Worm (Caenorhabditis elegans) whole organism, L2 larva: ENCODE data around the gene T28A11.2.

Experiments
- C34F6.9 ChIP-seq: fragments of 150-350 bp; optimal IDR thresholded peaks from 2 replicates; lab custom pipeline; 2014; ENCODE audit warnings: missing biosample characterization, missing genetic modification characterization
- F13H6.1 ChIP-seq: sonication (generic microtip); optimal IDR thresholded peaks from 2 replicates; lab custom pipeline; 2016; ENCODE audit warnings: missing genetic modification characterization, missing compliant biosample characterization
- R02D3.7 ChIP-seq: fragments of 150-350 bp; optimal IDR thresholded peaks from 2 replicates; lab custom pipeline; 2014; ENCODE audit warnings: missing biosample characterization, missing genetic modification characterization
- Y55F3AM.14 ChIP-seq: fragments of 200-800 bp; sonication (Bioruptor generic); optimal IDR thresholded peaks from 2 replicates; lab custom pipeline; 2018; ENCODE audit warnings: mild to moderate bottlenecking, missing genetic modification characterization, missing compliant biosample characterization
- ZK546.5 ChIP-seq: sonication (generic microtip); optimal IDR thresholded peaks from 2 replicates; lab custom pipeline; 2017; ENCODE audit warnings: missing biosample characterization, missing genetic modification characterization
- alr-1 ChIP-seq: fragments of 150-350 bp; optimal IDR thresholded peaks from 2 replicates; lab custom pipeline; 2014; ENCODE audit warnings: missing biosample characterization, missing genetic modification characterization
- aly-2 ChIP-seq: fragments of 150-350 bp; optimal IDR thresholded peaks from 2 replicates; lab custom pipeline; 2014; ENCODE audit warnings: missing biosample characterization, missing genetic modification characterization
- ceh-16 ChIP-seq: fragments of 150-350 bp; optimal IDR thresholded peaks from 2 replicates; lab custom pipeline; 2014; ENCODE audit warnings: missing biosample characterization, missing genetic modification characterization
- ceh-82 ChIP-seq: fragments of 150-350 bp; optimal IDR thresholded peaks from 2 replicates; lab custom pipeline; 2014; ENCODE audit warnings: missing biosample characterization, missing genetic modification characterization
- crh-2 ChIP-seq: sonication (generic microtip); optimal IDR thresholded peaks from 2 replicates; lab custom pipeline; 2017; ENCODE audit warnings: missing biosample characterization, missing genetic modification characterization
- dmd-4 ChIP-seq: sonication (generic microtip); optimal IDR thresholded peaks from 2 replicates; lab custom pipeline; 2017; ENCODE audit warnings: missing biosample characterization, missing genetic modification characterization
- egl-27 ChIP-seq: sonication (generic microtip); optimal IDR thresholded peaks from 3 replicates; lab custom pipeline; 2017; ENCODE audit warnings: missing biosample characterization, missing genetic modification reagents, missing genetic modification characterization
- elt-1 ChIP-seq: fragments of 150-350 bp; optimal IDR thresholded peaks from 2 replicates; lab custom pipeline; 2014; ENCODE audit warnings: missing biosample characterization, missing genetic modification characterization
- elt-3 ChIP-seq: sonication (generic microtip); optimal IDR thresholded peaks from 2 replicates; lab custom pipeline; 2017; ENCODE audit warnings: missing biosample characterization, missing genetic modification characterization
- fos-1 ChIP-seq: fragments of 150-350 bp; optimal IDR thresholded peaks from 2 replicates; lab custom pipeline; 2014; ENCODE audit warnings: missing biosample characterization, missing genetic modification characterization
- gmeb-1 ChIP-seq: fragments of 150-350 bp; optimal IDR thresholded peaks from 2 replicates; lab custom pipeline; 2014; ENCODE audit warnings: missing biosample characterization, missing genetic modification characterization
- lin-13 ChIP-seq: fragments of 150-350 bp; optimal IDR thresholded peaks from 2 replicates; lab custom pipeline; 2014; ENCODE audit warnings: missing biosample characterization, missing genetic modification reagents, missing genetic modification characterization
- lin-39 ChIP-seq: fragments of 150-350 bp; optimal IDR thresholded peaks from 2 replicates; lab custom pipeline; 2014; ENCODE audit warnings: missing biosample characterization, missing genetic modification reagents, missing genetic modification characterization
- lsy-2 ChIP-seq, 2 experiments: fragments of 150-350 bp in 1 of 2; sonication (generic microtip) in 1 of 2; optimal IDR thresholded peaks; 2 replicates each; lab custom pipeline; 2014 to 2017; ENCODE audit warnings: missing biosample characterization in 2 of 2, missing genetic modification characterization in 2 of 2
- mab-5 ChIP-seq: fragments of 150-350 bp; optimal IDR thresholded peaks from 2 replicates; lab custom pipeline; 2014; ENCODE audit warnings: missing biosample characterization, missing genetic modification characterization
- mbf-1 ChIP-seq: sonication (generic microtip); optimal IDR thresholded peaks from 2 replicates; lab custom pipeline; 2017; ENCODE audit warnings: missing biosample characterization, missing genetic modification characterization
- mdl-1 ChIP-seq, 2 experiments: fragments of 150-350 bp in 1 of 2; sonication (generic microtip) in 1 of 2; optimal IDR thresholded peaks; 2 replicates each; lab custom pipeline; 2017; ENCODE audit warnings: missing biosample characterization in 2 of 2, missing genetic modification characterization in 2 of 2
- nhr-11 ChIP-seq: fragments of 150-350 bp; optimal IDR thresholded peaks from 2 replicates; lab custom pipeline; 2014; ENCODE audit warnings: missing biosample characterization, missing genetic modification characterization
- nhr-12 ChIP-seq: fragments of 150-350 bp; optimal IDR thresholded peaks from 2 replicates; lab custom pipeline; 2014; ENCODE audit warnings: missing biosample characterization, missing genetic modification characterization
- nhr-129 ChIP-seq: fragments of 150-350 bp; optimal IDR thresholded peaks from 2 replicates; lab custom pipeline; 2014; ENCODE audit warnings: missing biosample characterization, missing genetic modification characterization
- nhr-21 ChIP-seq: fragments of 150-350 bp; optimal IDR thresholded peaks from 2 replicates; lab custom pipeline; 2014; ENCODE audit warnings: missing biosample characterization, missing genetic modification characterization
- nhr-23 ChIP-seq: fragments of 150-350 bp; optimal IDR thresholded peaks from 2 replicates; lab custom pipeline; 2014; ENCODE audit warnings: missing biosample characterization, missing genetic modification reagents, missing genetic modification characterization
- nhr-237 ChIP-seq: fragments of 150-350 bp; optimal IDR thresholded peaks from 2 replicates; lab custom pipeline; 2014; ENCODE audit warnings: missing biosample characterization, missing genetic modification characterization
- nhr-6 ChIP-seq: fragments of 150-350 bp; optimal IDR thresholded peaks from 2 replicates; lab custom pipeline; 2014; ENCODE audit warnings: missing biosample characterization, missing genetic modification characterization
- nhr-77 ChIP-seq: fragments of 150-350 bp; optimal IDR thresholded peaks from 2 replicates; lab custom pipeline; 2014; ENCODE audit warnings: missing biosample characterization, missing genetic modification characterization
- sem-4 ChIP-seq: fragments of 150-350 bp; optimal IDR thresholded peaks from 2 replicates; lab custom pipeline; 2014; ENCODE audit warnings: missing biosample characterization, missing genetic modification reagents, missing genetic modification characterization
- skn-1 ChIP-seq: sonication (generic microtip); optimal IDR thresholded peaks from 2 replicates; lab custom pipeline; 2017; ENCODE audit warnings: missing biosample characterization, missing genetic modification characterization
- sma-3 ChIP-seq: sonication (generic microtip); optimal IDR thresholded peaks from 2 replicates; lab custom pipeline; 2016; ENCODE audit warnings: missing genetic modification reagents, missing genetic modification characterization, missing compliant biosample characterization
- sma-9 ChIP-seq, 2 experiments: fragments of 150-350 bp in 1 of 2; sonication (generic microtip) in 1 of 2; optimal IDR thresholded peaks; 2 replicates each; lab custom pipeline; 2014 to 2016; ENCODE audit warnings: missing genetic modification characterization in 2 of 2, mild to moderate bottlenecking in 1 of 2, missing biosample characterization in 1 of 2, missing compliant biosample characterization in 1 of 2, missing genetic modification reagents in 1 of 2, moderate library complexity in 1 of 2
- snpc-4 ChIP-seq: fragments of 150-350 bp; optimal IDR thresholded peaks from 2 replicates; lab custom pipeline; 2014; ENCODE audit warnings: missing biosample characterization, missing genetic modification characterization
- unc-39 ChIP-seq: fragments of 150-350 bp; optimal IDR thresholded peaks from 2 replicates; lab custom pipeline; 2014; ENCODE audit warnings: missing biosample characterization, missing genetic modification characterization
- unc-55 ChIP-seq: fragments of 150-350 bp; sonication (generic microtip); optimal IDR thresholded peaks from 3 replicates; lab custom pipeline; 2014; ENCODE audit warnings: missing biosample characterization, missing genetic modification reagents, missing genetic modification characterization
- unc-62 ChIP-seq: fragments of 150-350 bp; optimal IDR thresholded peaks from 2 replicates; lab custom pipeline; 2014; ENCODE audit warnings: missing biosample characterization, missing genetic modification reagents, missing genetic modification characterization
- zag-1 ChIP-seq: fragments of 150-350 bp; optimal IDR thresholded peaks from 2 replicates; lab custom pipeline; 2014; ENCODE audit warnings: missing biosample characterization, missing genetic modification characterization
- ztf-4 ChIP-seq: fragments of 150-350 bp; optimal IDR thresholded peaks from 2 replicates; lab custom pipeline; 2014; ENCODE audit warnings: missing biosample characterization, missing genetic modification characterization

T28A11.2 gene

DNA sequence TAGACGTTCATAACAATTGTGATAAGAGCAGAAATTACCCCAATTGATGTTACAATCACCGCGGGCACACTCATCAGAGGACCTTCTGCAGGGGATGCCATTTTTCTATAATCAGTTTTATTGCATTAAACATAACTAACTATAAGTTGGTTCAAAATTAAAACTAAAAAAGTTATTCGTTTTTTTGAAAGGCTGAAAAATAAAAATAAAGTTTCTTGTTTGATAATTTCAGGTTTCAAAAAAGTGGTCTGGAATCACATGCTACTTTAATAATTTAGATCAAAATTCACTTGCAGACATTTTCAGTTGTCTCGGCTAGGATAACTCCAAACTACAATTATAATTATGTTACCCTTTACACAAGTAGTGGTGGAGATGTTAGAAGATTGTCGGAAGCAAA, 21.7 kb downstream of the T28A11.2 start, which contains the start of gene srbc-1:
Gene srbc-1 (minus strand): TSS at position 101 of the 400 bp plus-strand sequence.
- no peak for TF ChIP-seq nhr-237 (tag; lab: Kevin White, UChicago)
- TF ChIP-seq dmd-4 (tag; lab: Kevin White, UChicago), result no peak
- no peak for TF ChIP-seq nhr-21 (tag; lab: Kevin White, UChicago)
- no peak for TF ChIP-seq snpc-4 (tag; lab: Kevin White, UChicago)
- no peak for TF ChIP-seq nhr-6 (tag; lab: Kevin White, UChicago)
- TF ChIP-seq lin-39, result no peak
- no peak for TF ChIP-seq lin-13 (GFP tag; lab: Kevin White, UChicago)
- TF ChIP-seq sma-9 (GFP tag; optimal IDR thresholded peaks at IDR 0.05; lab: Kevin White, UChicago), result no peak
- TF ChIP-seq sma-9 (tag; optimal IDR thresholded peaks at IDR 0.05; lab: Kevin White, UChicago), result no peak
- TF ChIP-seq unc-62 (GFP tag; lab: Kevin White, UChicago), result no peak
- no peak for TF ChIP-seq elt-1 (tag; lab: Kevin White, UChicago)
- TF ChIP-seq gmeb-1, result no peak
- no peak for TF ChIP-seq ztf-4 (tag; lab: Kevin White, UChicago)
- TF ChIP-seq unc-39, result no peak
- no peak for TF ChIP-seq nhr-11
- TF ChIP-seq ZK546.5 (tag; lab: Kevin White, UChicago), result no peak

DNA sequence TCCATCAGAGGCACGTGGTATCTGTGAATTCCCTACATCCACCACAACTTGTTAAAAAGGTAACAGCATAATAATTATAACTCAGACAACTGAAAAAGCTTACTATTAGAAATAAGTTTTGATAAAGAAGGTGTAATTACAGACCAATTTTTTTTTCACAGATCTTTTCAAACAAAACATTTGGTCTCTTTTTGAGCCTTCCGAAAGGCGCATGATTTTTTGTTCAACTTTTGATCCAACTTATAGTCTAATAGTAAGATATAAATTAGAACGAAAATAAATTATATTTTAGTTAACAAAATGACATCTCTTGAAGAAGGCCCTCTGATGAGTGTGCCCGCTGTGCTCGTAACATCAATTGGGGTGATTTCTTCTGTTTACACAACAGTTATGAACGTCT, 28.0 kb downstream of the T28A11.2 start, which contains the start of gene srbc-3:
Gene srbc-3 (plus strand): TSS at position 301 of the 400 bp plus-strand sequence.
- TF ChIP-seq crh-2 (no peak), fos-1 (tag; lab: Kevin White, UChicago) (no peak), skn-1 (tag; lab: Kevin White, UChicago) (no peak), F13H6.1 (tag; lab: Kevin White, UChicago) (no peak), mdl-1 (tag; optimal IDR thresholded peaks at IDR 0.05; lab: Kevin White, UChicago) (no peak), sma-3 (GFP tag; lab: Kevin White, UChicago) (no peak), nhr-237 (tag; lab: Kevin White, UChicago) (no peak), nhr-21 (tag; lab: Kevin White, UChicago) (no peak), snpc-4 (tag; lab: Kevin White, UChicago) (no peak), sem-4 (no peak), nhr-11 (no peak), ceh-16 (tag; lab: Kevin White, UChicago) (no peak), nhr-77 (tag; lab: Kevin White, UChicago) (no peak), unc-62 (GFP tag; lab: Kevin White, UChicago) (no peak), R02D3.7 (tag; lab: Kevin White, UChicago) (no peak), mbf-1 (tag; lab: Kevin White, UChicago) (no peak)
- TF ChIP-seq, all 48 proteins: peak for 0

ce11 chrV:3312067-3312666, 32.0 kb downstream of the T28A11.2 start, which contains the start of gene arrd-18:
Gene arrd-18, minus strand, starts transcription at chrV:3312117.
- TF ChIP-seq elt-1 (tag; lab: Kevin White, UChicago) (no peak), egl-27 (no peak), mbf-1 (tag; lab: Kevin White, UChicago) (no peak), C34F6.9 (tag; lab: Kevin White, UChicago) (peak; percentile 59), zag-1 (no peak), nhr-23 (tag; lab: Kevin White, UChicago) (no peak), unc-55 (GFP tag; lab: Kevin White, UChicago) (peak; percentile 40), mdl-1 (tag; optimal IDR thresholded peaks at IDR 0.05; lab: Kevin White, UChicago) (no peak), lin-39 (no peak), dmd-4 (tag; lab: Kevin White, UChicago) (no peak), nhr-129 (tag; lab: Kevin White, UChicago) (no peak), F13H6.1 (tag; lab: Kevin White, UChicago) (peak; percentile 83), R02D3.7 (tag; lab: Kevin White, UChicago) (no peak), elt-3 (no peak), Y55F3AM.14 (no peak), gmeb-1 (no peak), snpc-4 (tag; lab: Kevin White, UChicago) (no peak), lsy-2 (tag; optimal IDR thresholded peaks at IDR 0.05; lab: Kevin White, UChicago) (peak in 1 of 2 experiments; percentile 43), nhr-12 (tag; lab: Kevin White, UChicago) (no peak), aly-2 (tag; lab: Kevin White, UChicago) (no peak), nhr-11 (no peak), sma-9 (GFP tag; optimal IDR thresholded peaks at IDR 0.05; lab: Kevin White, UChicago) (peak; percentile 87), sma-9 (tag; optimal IDR thresholded peaks at IDR 0.05; lab: Kevin White, UChicago) (no peak), unc-39 (no peak), ceh-82 (tag; lab: Kevin White, UChicago) (no peak), crh-2 (no peak), nhr-237 (tag; lab: Kevin White, UChicago) (no peak), skn-1 (tag; lab: Kevin White, UChicago) (no peak), sma-3 (GFP tag; lab: Kevin White, UChicago) (no peak), unc-62 (GFP tag; lab: Kevin White, UChicago) (no peak), mab-5 (tag; lab: Kevin White, UChicago) (no peak), alr-1 (tag; lab: Kevin White, UChicago) (no peak)
